Worm (Caenorhabditis elegans) whole organism, late embryonic: ENCODE measurements around the gene fcmt-1.

Source experiments
- F13H6.1 ChIP-seq: sonication (generic microtip); optimal IDR thresholded peaks from 2 replicates; lab custom pipeline; 2016; ENCODE audit warnings: missing genetic modification characterization, missing compliant biosample characterization
- T23F11.4 ChIP-seq: fragments of 200-800 bp; sonication (Bioruptor generic); optimal IDR thresholded peaks from 2 replicates; lab custom pipeline; 2018; ENCODE audit warnings: mild to moderate bottlenecking, missing genetic modification characterization, missing compliant biosample characterization
- Y22D7AL.16 ChIP-seq: sonication (generic microtip); optimal IDR thresholded peaks from 2 replicates; lab custom pipeline; 2016; ENCODE audit warnings: missing genetic modification characterization, missing compliant biosample characterization
- ahr-1 ChIP-seq: sonication (generic microtip); optimal IDR thresholded peaks from 2 replicates; lab custom pipeline; 2016; ENCODE audit warnings: missing genetic modification characterization, missing compliant biosample characterization
- ceh-14 ChIP-seq: sonication (generic microtip); optimal IDR thresholded peaks from 2 replicates; lab custom pipeline; 2016; ENCODE audit warnings: missing genotype, missing genetic modification characterization, missing compliant biosample characterization
- ceh-18 ChIP-seq: sonication (generic microtip); optimal IDR thresholded peaks from 2 replicates; lab custom pipeline; 2016; ENCODE audit warnings: missing genetic modification characterization, missing compliant biosample characterization
- ceh-19 ChIP-seq: fragments of 200-800 bp; sonication (Bioruptor generic); optimal IDR thresholded peaks from 2 replicates; lab custom pipeline; 2018; ENCODE audit warnings: mild to moderate bottlenecking, missing genetic modification characterization, missing compliant biosample characterization
- ceh-2 ChIP-seq: sonication (generic microtip); optimal IDR thresholded peaks from 2 replicates; lab custom pipeline; 2016; ENCODE audit warnings: missing genotype, missing genetic modification characterization, missing compliant biosample characterization
- ceh-22 ChIP-seq: sonication (generic microtip); optimal IDR thresholded peaks from 2 replicates; lab custom pipeline; 2017; ENCODE audit warnings: missing biosample characterization, missing genetic modification characterization
- ceh-48 ChIP-seq: sonication (generic microtip); optimal IDR thresholded peaks from 2 replicates; lab custom pipeline; 2016; ENCODE audit warnings: missing genetic modification characterization, inconsistent platforms, missing compliant biosample characterization
- dmd-4 ChIP-seq: sonication (generic microtip); optimal IDR thresholded peaks from 2 replicates; lab custom pipeline; 2016; ENCODE audit warnings: borderline replicate concordance, missing genetic modification characterization, missing compliant biosample characterization
- dve-1 ChIP-seq: sonication (generic microtip); optimal IDR thresholded peaks from 2 replicates; lab custom pipeline; 2017; ENCODE audit warnings: antibody characterized with exemption, mild to moderate bottlenecking, missing genetic modification characterization, missing compliant biosample characterization
- elt-2 ChIP-seq: sonication (generic microtip); optimal IDR thresholded peaks from 2 replicates; lab custom pipeline; 2016; ENCODE audit warnings: missing genetic modification reagents, missing genetic modification characterization, missing compliant biosample characterization
- fax-1 ChIP-seq: sonication (generic microtip); optimal IDR thresholded peaks from 2 replicates; lab custom pipeline; 2016; ENCODE audit warnings: missing genotype, missing genetic modification characterization, missing compliant biosample characterization
- fkh-10 ChIP-seq: fragments of 150-350 bp; optimal IDR thresholded peaks from 2 replicates; lab custom pipeline; 2014; ENCODE audit warnings: missing biosample characterization, missing genetic modification reagents, missing genetic modification characterization
- fkh-6 ChIP-seq: sonication (generic microtip); optimal IDR thresholded peaks from 2 replicates; lab custom pipeline; 2016; ENCODE audit warnings: missing genetic modification characterization, missing compliant biosample characterization
- hlh-6 ChIP-seq: sonication (generic microtip); optimal IDR thresholded peaks from 2 replicates; lab custom pipeline; 2016; ENCODE audit warnings: missing genotype, missing genetic modification characterization, missing compliant biosample characterization
- mec-3 ChIP-seq: sonication (generic microtip); optimal IDR thresholded peaks from 2 replicates; lab custom pipeline; 2016; ENCODE audit warnings: borderline replicate concordance, missing genetic modification characterization, missing compliant biosample characterization
- nhr-232 ChIP-seq: sonication (generic microtip); optimal IDR thresholded peaks from 2 replicates; lab custom pipeline; 2016; ENCODE audit warnings: missing genetic modification characterization, missing compliant biosample characterization
- npax-4 ChIP-seq: sonication (generic microtip); optimal IDR thresholded peaks from 2 replicates; lab custom pipeline; 2016; ENCODE audit warnings: missing genetic modification characterization, missing compliant biosample characterization
- pat-9 ChIP-seq: fragments of 200-800 bp; sonication (Bioruptor generic); optimal IDR thresholded peaks from 2 replicates; lab custom pipeline; 2018; ENCODE audit warnings: mild to moderate bottlenecking, missing genetic modification characterization, moderate library complexity, missing compliant biosample characterization
- pha-4 ChIP-seq: fragments of 150-350 bp; optimal IDR thresholded peaks from 2 replicates; lab custom pipeline; 2018; ENCODE audit warnings: missing biosample characterization, missing genetic modification reagents, missing genetic modification characterization
- pqm-1 ChIP-seq: sonication (generic microtip); optimal IDR thresholded peaks from 2 replicates; lab custom pipeline; 2016; ENCODE audit warnings: missing genetic modification characterization, missing compliant biosample characterization
- rnt-1 ChIP-seq: sonication (generic microtip); optimal IDR thresholded peaks from 2 replicates; lab custom pipeline; 2016; ENCODE audit warnings: missing genetic modification characterization, missing compliant biosample characterization
- sdc-2 ChIP-seq: sonication (generic microtip); optimal IDR thresholded peaks from 2 replicates; lab custom pipeline; 2016; ENCODE audit warnings: missing genotype, missing genetic modification characterization, missing compliant biosample characterization
- sox-2 ChIP-seq: fragments of 200-800 bp; sonication (Bioruptor generic); IDR thresholded peaks from 2 replicates; pipeline ENCODE4 v1.3.6; 2022; ENCODE audit warnings: missing genetic modification reagents, missing genetic modification characterization, missing compliant biosample characterization
- sox-4 ChIP-seq: sonication (generic microtip); optimal IDR thresholded peaks from 2 replicates; lab custom pipeline; 2017; ENCODE audit warnings: mild to moderate bottlenecking, missing genetic modification characterization, inconsistent platforms, missing compliant biosample characterization
- syd-9 ChIP-seq: sonication (generic microtip); optimal IDR thresholded peaks from 2 replicates; lab custom pipeline; 2016; ENCODE audit warnings: mild to moderate bottlenecking, missing genetic modification characterization, moderate library complexity, missing compliant biosample characterization
- ttx-3 ChIP-seq: sonication (generic microtip); optimal IDR thresholded peaks from 2 replicates; lab custom pipeline; 2016; ENCODE audit warnings: missing genetic modification reagents, missing genetic modification characterization, missing compliant biosample characterization
- unc-3 ChIP-seq, 2 experiments: fragments of 200-800 bp in 1 of 2; sonication (Bioruptor generic) in 1 of 2; sonication (generic microtip) in 1 of 2; conservative IDR thresholded peaks in 1 of 2; optimal IDR thresholded peaks in 1 of 2; 2 replicates each; pipeline versions ENCODE4 v1.3.6 to Lab custom; 2016 to 2022; ENCODE audit warnings: missing compliant biosample characterization in 2 of 2, missing genetic modification characterization in 2 of 2, missing genetic modification reagents in 1 of 2
- unc-42 ChIP-seq: sonication (generic microtip); optimal IDR thresholded peaks from 2 replicates; lab custom pipeline; 2016; ENCODE audit warnings: missing genotype, missing genetic modification characterization, missing compliant biosample characterization
- unc-55 ChIP-seq: sonication (generic microtip); optimal IDR thresholded peaks from 2 replicates; lab custom pipeline; 2017; ENCODE audit warnings: missing biosample characterization, missing genetic modification reagents, missing genetic modification characterization

Gene fcmt-1

ce11 chrII:11746782-11747288 is 37.5 kb upstream of the fcmt-1 start (continued):
- TF ChIP-seq syd-9 (tag; lab: Kevin White, UChicago) (peak; percentile 79), mec-3 (tag; lab: Kevin White, UChicago) (no peak), unc-55 (GFP tag; lab: Kevin White, UChicago) (peak; percentile 85), T23F11.4 (GFP tag; lab: Kevin White, UChicago) (no peak), npax-4 (no peak), ceh-19 (GFP tag; lab: Kevin White, UChicago) (peak; percentile 74), nhr-232 (tag; lab: Kevin White, UChicago) (no peak), ceh-48 (tag; lab: Kevin White, UChicago) (peak; percentile 93), unc-42 (tag; lab: Kevin White, UChicago) (peak; percentile 83), pha-4 (no peak), Y22D7AL.16 (tag; lab: Kevin White, UChicago) (no peak), sdc-2 (tag; lab: Kevin White, UChicago) (peak; percentile 70), rnt-1 (tag; lab: Kevin White, UChicago) (peak; percentile 44), unc-3 (GFP tag; conservative IDR thresholded peaks at IDR 0.05; lab: Robert Waterston, UW) (no peak), unc-3 (tag; optimal IDR thresholded peaks at IDR 0.05; lab: Kevin White, UChicago) (peak; percentile 56), hlh-6 (tag; lab: Kevin White, UChicago) (peak; percentile 68), pat-9 (tag; lab: Kevin White, UChicago) (no peak), fkh-6 (peak; percentile 49), sox-4 (tag; lab: Kevin White, UChicago) (no peak)
- TF ChIP-seq, all 69 proteins: peak for 36

- TF ChIP-seq pqm-1 (tag; lab: Kevin White, UChicago): no peak
- TF ChIP-seq npax-4: no peak
- TF ChIP-seq fax-1 (tag; lab: Kevin White, UChicago): no peak
- no peak for TF ChIP-seq ttx-3
- no peak for TF ChIP-seq fkh-6
- no peak for TF ChIP-seq ceh-22 (tag; lab: Kevin White, UChicago)
- no peak for TF ChIP-seq elt-2 (tag; lab: Kevin White, UChicago)
- no peak for TF ChIP-seq fkh-10 (GFP tag; lab: Kevin White, UChicago)
Measured at ce11 chrII:11742320-11742719, 33.0 kb upstream of the fcmt-1 start.

ce11 chrII:11739199-11739598 is 29.8 kb upstream of the fcmt-1 start, which contains the start of gene ctsa-1.2:
Gene ctsa-1.2 (plus strand): TSS chrII:11739358.
- TF ChIP-seq fkh-6: no peak
- no peak for TF ChIP-seq F13H6.1 (tag; lab: Kevin White, UChicago)
- peak; percentile 74 for TF ChIP-seq elt-2 (tag; lab: Kevin White, UChicago)
- no peak for TF ChIP-seq ceh-18 (tag; lab: Kevin White, UChicago)
- TF ChIP-seq fax-1 (tag; lab: Kevin White, UChicago): no peak
- no peak for TF ChIP-seq ceh-48 (tag; lab: Kevin White, UChicago)
- no peak for TF ChIP-seq mec-3 (tag; lab: Kevin White, UChicago)
- no peak for TF ChIP-seq pha-4
- no peak for TF ChIP-seq T23F11.4 (GFP tag; lab: Kevin White, UChicago)

ce11 chrII:11737347-11737746 is 28.0 kb upstream of the fcmt-1 start:
- TF ChIP-seq ceh-14 (tag; lab: Kevin White, UChicago) (no peak), unc-55 (GFP tag; lab: Kevin White, UChicago) (peak; percentile 68)

ce11 chrII:11733850-11734249 is 24.5 kb upstream of the fcmt-1 start:
- TF ChIP-seq mec-3 (tag; lab: Kevin White, UChicago) (no peak), dve-1 (tag; lab: Kevin White, UChicago) (no peak), F13H6.1 (tag; lab: Kevin White, UChicago) (no peak), npax-4 (no peak), ceh-2 (tag; lab: Kevin White, UChicago) (no peak), ceh-14 (tag; lab: Kevin White, UChicago) (no peak), ahr-1 (tag; lab: Kevin White, UChicago) (no peak), pat-9 (tag; lab: Kevin White, UChicago) (no peak), dmd-4 (tag; lab: Kevin White, UChicago) (no peak), sox-2 (GFP tag; lab: Robert Waterston, UW) (no peak), T23F11.4 (GFP tag; lab: Kevin White, UChicago) (no peak), sox-4 (tag; lab: Kevin White, UChicago) (no peak), pha-4 (no peak), ceh-48 (tag; lab: Kevin White, UChicago) (no peak), sdc-2 (tag; lab: Kevin White, UChicago) (no peak)
